Worm (Caenorhabditis elegans) whole organism, L1 larva: Measurements from ENCODE around the gene nhr-117.

Experiments used
- fos-1 ChIP-seq: fragments of 150-350 bp; optimal IDR thresholded peaks from 2 replicates; lab custom pipeline; 2014; ENCODE audit warnings: missing biosample characterization, missing genetic modification characterization
- hlh-4 ChIP-seq: sonication (generic microtip); optimal IDR thresholded peaks from 2 replicates; lab custom pipeline; 2016; ENCODE audit warnings: mild to moderate bottlenecking, missing genetic modification characterization, missing compliant biosample characterization
- jun-1 ChIP-seq: fragments of 150-350 bp; optimal IDR thresholded peaks from 2 replicates; lab custom pipeline; 2014; ENCODE audit warnings: missing biosample characterization, missing genetic modification reagents, missing genetic modification characterization
- unc-30 ChIP-seq: sonication (generic microtip); optimal IDR thresholded peaks from 2 replicates; lab custom pipeline; 2017; ENCODE audit warnings: missing biosample characterization, missing genetic modification characterization
- unc-62 ChIP-seq: fragments of 150-350 bp; optimal IDR thresholded peaks from 2 replicates; lab custom pipeline; 2014; ENCODE audit warnings: missing biosample characterization, missing genetic modification reagents, missing genetic modification characterization

DNA sequence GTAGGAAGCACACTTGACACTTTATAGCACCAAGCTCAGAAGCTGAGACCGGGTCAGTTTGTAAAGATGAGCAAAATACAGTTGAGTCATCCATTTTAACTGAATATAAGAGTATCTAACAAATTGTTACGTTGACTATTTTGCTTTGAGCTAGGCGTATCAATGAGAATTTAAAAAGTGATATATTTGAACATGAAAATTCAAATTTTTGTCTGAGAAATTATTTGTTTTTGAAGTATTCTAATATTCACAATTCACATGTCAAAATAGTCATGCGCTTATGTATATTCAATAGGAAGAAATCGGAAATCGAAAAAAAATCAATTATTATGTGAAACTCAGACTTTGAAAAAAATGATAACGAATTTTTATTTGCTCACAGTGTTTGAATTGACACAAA lies 3.0 kb upstream of the nhr-117 start, which contains the start of gene nhr-110:
- TF ChIP-seq hlh-4 (tag; lab: Kevin White, UChicago): no peak
- TF ChIP-seq fos-1 (tag; lab: Kevin White, UChicago): no peak
- TF ChIP-seq jun-1 (tag; lab: Kevin White, UChicago): no peak
- no peak for TF ChIP-seq unc-62
- TF ChIP-seq unc-30 (tag; lab: Kevin White, UChicago): no peak
